Worm (Caenorhabditis elegans): ENCODE measurements around the gene T05G5.5.
A peak's percentile ranks its signal among the peaks of the same experiment; 100 is the strongest.

DNA sequence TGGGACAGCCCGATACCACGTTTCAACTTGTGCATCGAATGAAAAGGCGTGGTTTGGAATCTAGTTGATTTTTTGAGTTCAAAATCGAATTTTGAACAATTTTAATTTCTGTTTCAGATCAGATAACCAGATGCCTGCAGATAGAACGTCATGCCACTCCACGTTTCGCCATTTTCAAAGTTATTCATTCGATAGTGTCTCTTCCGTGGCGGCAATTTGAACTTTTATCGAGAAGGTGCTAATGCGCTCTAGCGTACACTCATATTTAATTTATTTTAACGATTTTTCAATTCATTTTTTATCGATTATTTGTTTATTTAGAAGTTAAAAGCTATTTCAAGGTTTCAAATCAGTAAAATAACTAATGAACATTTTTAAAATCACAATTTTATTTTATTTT is 24.7 kb upstream of the T05G5.5 start:
- TF ChIP-seq xnd-1 (tag; optimal IDR thresholded peaks at IDR 0.05) (no peak), mcd-1 (GFP tag; IDR thresholded peaks at IDR 0.05) (peak; percentile 59; the same call in 1 of the 2 replicates), efl-1 (GFP tag; optimal IDR thresholded peaks at IDR 0.05) (peak; percentile 86), snpc-4 (GFP tag; optimal IDR thresholded peaks at IDR 0.05) (no peak), snpc-4 (tag; optimal IDR thresholded peaks at IDR 0.05) (no peak), unc-130 (GFP tag; optimal IDR thresholded peaks at IDR 0.05) (no peak), die-1 (tag; optimal IDR thresholded peaks at IDR 0.05) (no peak)
